Worm (Caenorhabditis elegans) whole organism, L1 larva: Measurements from ENCODE around the gene nspe-7.

ENCODE experiments used
- lin-13 ChIP-seq: fragments of 150-350 bp; optimal IDR thresholded peaks from 2 replicates; lab custom pipeline; 2014; ENCODE audit warnings: missing biosample characterization, missing genetic modification reagents, missing genetic modification characterization
- nhr-11 ChIP-seq: fragments of 150-350 bp; optimal IDR thresholded peaks from 2 replicates; lab custom pipeline; 2014; ENCODE audit warnings: missing biosample characterization, missing genetic modification characterization
- tbx-2 ChIP-seq: sonication (generic microtip); optimal IDR thresholded peaks from 2 replicates; lab custom pipeline; 2016; ENCODE audit warnings: missing genetic modification characterization, missing compliant biosample characterization
- unc-62 ChIP-seq: fragments of 150-350 bp; optimal IDR thresholded peaks from 2 replicates; lab custom pipeline; 2014; ENCODE audit warnings: missing biosample characterization, missing genetic modification reagents, missing genetic modification characterization
- zag-1 ChIP-seq: fragments of 150-350 bp; optimal IDR thresholded peaks from 2 replicates; lab custom pipeline; 2014; ENCODE audit warnings: missing biosample characterization, missing genetic modification characterization

ce11 chrII:12659676-12660371 lies 32.8 kb downstream of the nspe-7 start:
- TF ChIP-seq lin-13 (GFP tag; lab: Kevin White, UChicago) (no peak), zag-1 (tag; lab: Kevin White, UChicago) (no peak), unc-62 (no peak), tbx-2 (tag; lab: Kevin White, UChicago) (no peak), nhr-11 (tag; lab: Kevin White, UChicago) (no peak)
